Fruit fly (Drosophila melanogaster) whole organism, embryonic: ENCODE measurements around the gene CG43402.

Source experiments
- Abd-B ChIP-seq: fragments of 200-800 bp; sonication (Bioruptor generic); optimal IDR thresholded peaks from 2 replicates; lab custom pipeline; 2018; ENCODE audit warnings: missing biosample characterization, mild to moderate bottlenecking, missing genetic modification characterization, moderate library complexity
- Ada2b ChIP-seq: fragments of 200-800 bp; sonication (Bioruptor generic); IDR thresholded peaks from 2 replicates; pipeline ENCODE4 v1.3.6; 2022; ENCODE audit warnings: missing biosample characterization, missing genetic modification characterization
- Atf-2 ChIP-seq: fragments of 200-800 bp; sonication (Bioruptor generic); optimal IDR thresholded peaks from 2 replicates; lab custom pipeline; 2016; ENCODE audit warnings: missing biosample characterization, missing genetic modification characterization
- Bgb ChIP-seq: fragments of 200-800 bp; sonication (Bioruptor generic); IDR thresholded peaks from 2 replicates; pipeline ENCODE4 v1.3.6; 2022; ENCODE audit warnings: missing biosample characterization, missing genetic modification characterization; ENCODE audit not compliant: partially characterized antibody
- CG13123 ChIP-seq: fragments of 200-800 bp; sonication (Bioruptor generic); optimal IDR thresholded peaks from 2 replicates; lab custom pipeline; 2016; ENCODE audit warnings: missing biosample characterization, missing genetic modification characterization
- CG13775 ChIP-seq: fragments of 200-800 bp; sonication (Bioruptor generic); optimal IDR thresholded peaks from 3 replicates; lab custom pipeline; 2017; ENCODE audit warnings: missing biosample characterization, mild to moderate bottlenecking, missing genetic modification characterization
- CG1529 ChIP-seq: fragments of 200-800 bp; sonication (Bioruptor generic); optimal IDR thresholded peaks from 3 replicates; lab custom pipeline; 2018; ENCODE audit warnings: missing biosample characterization, missing genetic modification characterization
- CG15696 ChIP-seq: fragments of 200-800 bp; sonication (Bioruptor generic); optimal IDR thresholded peaks from 2 replicates; lab custom pipeline; 2019; ENCODE audit warnings: missing biosample characterization, mild to moderate bottlenecking, missing genetic modification characterization, moderate library complexity
- CG17359 ChIP-seq: fragments of 200-800 bp; sonication (Bioruptor generic); optimal IDR thresholded peaks from 3 replicates; lab custom pipeline; 2018; ENCODE audit warnings: missing biosample characterization, mild to moderate bottlenecking, missing genetic modification characterization, moderate library complexity
- CG30020 ChIP-seq: fragments of 200-800 bp; optimal IDR thresholded peaks from 2 replicates; lab custom pipeline; 2019; ENCODE audit warnings: missing biosample characterization, mild to moderate bottlenecking, missing genetic modification characterization, moderate library complexity
- CG4404 ChIP-seq: fragments of 200-800 bp; sonication (Bioruptor generic); IDR thresholded peaks from 2 replicates; pipeline ENCODE4 v1.3.6; 2022; ENCODE audit warnings: missing biosample characterization, missing genetic modification characterization
- CG6813 ChIP-seq: fragments of 200-800 bp; sonication (Bioruptor generic); optimal IDR thresholded peaks from 2 replicates; lab custom pipeline; 2017; ENCODE audit warnings: missing biosample characterization, missing genetic modification characterization, mild to moderate bottlenecking, moderate library complexity, missing genetic modification reagents
- CG7963 ChIP-seq: fragments of 200-800 bp; sonication (Bioruptor generic); IDR thresholded peaks from 3 replicates; pipeline ENCODE4 v1.3.6; 2022; ENCODE audit warnings: missing biosample characterization, missing genetic modification characterization; ENCODE audit not compliant: partially characterized antibody
- CG8944 ChIP-seq: fragments of 200-800 bp; sonication (Bioruptor generic); optimal IDR thresholded peaks from 3 replicates; lab custom pipeline; 2016; ENCODE audit warnings: missing biosample characterization, missing genetic modification characterization
- CG9727 ChIP-seq: fragments of 200-800 bp; sonication (Bioruptor generic); optimal IDR thresholded peaks from 3 replicates; lab custom pipeline; 2017; ENCODE audit warnings: missing biosample characterization, mild to moderate bottlenecking, missing genetic modification characterization
- CG9932 ChIP-seq: fragments of 200-800 bp; sonication (Bioruptor generic); IDR thresholded peaks from 2 replicates; pipeline ENCODE4 v1.3.6; 2022; ENCODE audit warnings: missing biosample characterization, missing genetic modification characterization
- D ChIP-seq, 2 experiments: fragments of 200-800 bp in 1 of 2; fragments of >200 bp in 1 of 2; sonication (Bioruptor generic) in 1 of 2; optimal IDR thresholded peaks; 2 replicates in 1 of 2; 3 replicates in 1 of 2; lab custom pipeline; 2017; ENCODE audit warnings: mild to moderate bottlenecking in 1 of 2, missing biosample characterization in 1 of 2, missing genetic modification characterization in 1 of 2, missing genetic modification reagents in 1 of 2
- Dfd ChIP-seq, 2 experiments: fragments of >200 bp; optimal IDR thresholded peaks; 2 replicates each; lab custom pipeline; 2017; ENCODE audit warnings: missing biosample characterization in 2 of 2, missing genetic modification characterization in 2 of 2
- Dip2 ChIP-seq: fragments of 200-800 bp; sonication (Bioruptor generic); IDR thresholded peaks from 2 replicates; pipeline ENCODE4 v1.3.6; 2022; ENCODE audit warnings: missing biosample characterization, missing genetic modification characterization
- Doc2 ChIP-seq: fragments of 200-800 bp; sonication (Bioruptor generic); IDR thresholded peaks from 2 replicates; pipeline ENCODE4 v1.3.6; 2022; ENCODE audit warnings: missing biosample characterization, missing genetic modification characterization
- Hey ChIP-seq: fragments of 200-800 bp; sonication (Bioruptor generic); optimal IDR thresholded peaks from 3 replicates; lab custom pipeline; 2018; ENCODE audit warnings: missing biosample characterization, mild to moderate bottlenecking, missing genetic modification characterization
- HmgZ ChIP-seq: fragments of 200-800 bp; sonication (Bioruptor generic); optimal IDR thresholded peaks from 2 replicates; lab custom pipeline; 2018; ENCODE audit warnings: missing biosample characterization, mild to moderate bottlenecking, missing genetic modification characterization
- Hsf ChIP-seq: fragments of 200-800 bp; sonication (Bioruptor generic); optimal IDR thresholded peaks from 3 replicates; lab custom pipeline; 2016; ENCODE audit warnings: missing biosample characterization, missing genetic modification characterization
- Lhr ChIP-seq: fragments of 200-800 bp; sonication (Bioruptor generic); optimal IDR thresholded peaks from 3 replicates; lab custom pipeline; 2017; ENCODE audit warnings: mild to moderate bottlenecking, missing biosample characterization, missing genetic modification reagents, missing genetic modification characterization
- Lim3 ChIP-seq: fragments of 200-800 bp; sonication (Bioruptor generic); IDR thresholded peaks from 2 replicates; pipeline ENCODE4 v1.3.6; 2022; ENCODE audit warnings: missing biosample characterization, missing genetic modification characterization
- Meics ChIP-seq: fragments of 200-800 bp; sonication (Bioruptor generic); optimal IDR thresholded peaks from 2 replicates; lab custom pipeline; 2017; ENCODE audit warnings: missing biosample characterization, mild to moderate bottlenecking, missing genetic modification characterization
- Poxn ChIP-seq: fragments of 200-800 bp; sonication (Bioruptor generic); IDR thresholded peaks from 2 replicates; pipeline ENCODE4 v1.3.6; 2022; ENCODE audit warnings: missing biosample characterization, missing genetic modification characterization
- Sox100B ChIP-seq: fragments of 200-800 bp; sonication (Bioruptor generic); optimal IDR thresholded peaks from 3 replicates; lab custom pipeline; 2018; ENCODE audit warnings: missing biosample characterization, mild to moderate bottlenecking, missing genetic modification characterization
- Spps ChIP-seq: fragments of 200-800 bp; sonication (Bioruptor generic); optimal IDR thresholded peaks from 2 replicates; lab custom pipeline; 2018; ENCODE audit warnings: missing biosample characterization, mild to moderate bottlenecking, missing genetic modification characterization
- TFAM ChIP-seq: fragments of 200-800 bp; sonication (Bioruptor generic); optimal IDR thresholded peaks from 2 replicates; lab custom pipeline; 2017; ENCODE audit warnings: missing biosample characterization, missing genetic modification characterization, inconsistent platforms
- Xbp1 ChIP-seq: fragments of 200-800 bp; sonication (Bioruptor generic); optimal IDR thresholded peaks from 3 replicates; lab custom pipeline; 2016; ENCODE audit warnings: missing biosample characterization, mild to moderate bottlenecking, missing genetic modification characterization
- ac ChIP-seq: fragments of 200-800 bp; sonication (Bioruptor generic); optimal IDR thresholded peaks from 3 replicates; lab custom pipeline; 2017; ENCODE audit warnings: missing biosample characterization, mild to moderate bottlenecking, missing genetic modification characterization
- br ChIP-seq: fragments of >200 bp; optimal IDR thresholded peaks from 2 replicates; lab custom pipeline; 2017
- cad ChIP-seq: fragments of >200 bp; optimal IDR thresholded peaks from 2 replicates; lab custom pipeline; 2017; ENCODE audit warnings: missing biosample characterization, missing genetic modification characterization
- ci ChIP-seq: fragments of 200-800 bp; sonication (Bioruptor generic); IDR thresholded peaks from 3 replicates; pipeline ENCODE4 v1.3.6; 2022; ENCODE audit warnings: missing biosample characterization, missing genetic modification characterization
- fd96Cb ChIP-seq: fragments of 200-800 bp; sonication (Bioruptor generic); optimal IDR thresholded peaks from 2 replicates; lab custom pipeline; 2018; ENCODE audit warnings: missing biosample characterization, mild to moderate bottlenecking, missing genetic modification characterization, moderate library complexity
- gsb-n ChIP-seq: fragments of 200-800 bp; sonication (Bioruptor generic); optimal IDR thresholded peaks from 3 replicates; lab custom pipeline; 2018; ENCODE audit warnings: missing biosample characterization, mild to moderate bottlenecking, missing genetic modification characterization
- kni ChIP-seq: fragments of 200-800 bp; sonication (Bioruptor generic); optimal IDR thresholded peaks from 3 replicates; lab custom pipeline; 2017; ENCODE audit warnings: mild to moderate bottlenecking, missing biosample characterization, missing genetic modification reagents, missing genetic modification characterization
- salm ChIP-seq: fragments of 200-800 bp; sonication (Bioruptor generic); optimal IDR thresholded peaks from 2 replicates; lab custom pipeline; 2018; ENCODE audit warnings: missing biosample characterization, mild to moderate bottlenecking, missing genetic modification characterization
- sc ChIP-seq, 3 experiments: fragments of >200 bp in 2 of 3; fragments of 200-800 bp in 1 of 3; sonication (Bioruptor generic) in 1 of 3; optimal IDR thresholded peaks; 2 replicates in 2 of 3; 3 replicates in 1 of 3; lab custom pipeline; 2017; ENCODE audit warnings: mild to moderate bottlenecking in 1 of 3, missing biosample characterization in 1 of 3, missing genetic modification characterization in 1 of 3, missing genetic modification reagents in 1 of 3
- sens ChIP-seq: fragments of 200-800 bp; sonication (Bioruptor generic); peaks from one replicate; lab custom pipeline; 2016; ENCODE audit warnings: missing biosample characterization, missing genetic modification characterization
- sens-2 ChIP-seq: fragments of 200-800 bp; sonication (Bioruptor generic); IDR thresholded peaks from 2 replicates; pipeline ENCODE4 v1.3.6; 2022; ENCODE audit warnings: missing biosample characterization, missing genetic modification characterization
- slbo ChIP-seq: fragments of 200-800 bp; sonication (Bioruptor generic); IDR thresholded peaks from 2 replicates; pipeline ENCODE4 v1.3.6; 2022; ENCODE audit warnings: missing biosample characterization, missing genetic modification characterization
- sr ChIP-seq: fragments of 200-800 bp; sonication (Bioruptor generic); IDR thresholded peaks from 3 replicates; pipeline ENCODE4 v1.3.6; 2022; ENCODE audit warnings: missing biosample characterization, missing genetic modification characterization
- ssp ChIP-seq: fragments of 200-800 bp; sonication (Bioruptor generic); IDR thresholded peaks from 2 replicates; pipeline ENCODE4 v1.3.6; 2022; ENCODE audit warnings: missing biosample characterization, missing genetic modification characterization
- sug ChIP-seq: fragments of 200-800 bp; optimal IDR thresholded peaks from 2 replicates; lab custom pipeline; 2019; ENCODE audit warnings: missing biosample characterization, mild to moderate bottlenecking, missing genetic modification characterization, moderate library complexity
- tgo ChIP-seq: fragments of 200-800 bp; sonication (Bioruptor generic); IDR thresholded peaks from 3 replicates; pipeline ENCODE4 v1.3.6; 2022; ENCODE audit warnings: missing biosample characterization, missing genetic modification characterization
- tll ChIP-seq, 2 experiments: fragments of 200-800 bp in 1 of 2; fragments of >200 bp in 1 of 2; sonication (Bioruptor generic) in 1 of 2; optimal IDR thresholded peaks; 2 replicates each; lab custom pipeline; 2017 to 2019; ENCODE audit warnings: missing biosample characterization in 2 of 2, missing genetic modification characterization in 2 of 2, mild to moderate bottlenecking in 1 of 2, moderate library complexity in 1 of 2
- ttk ChIP-seq: fragments of 200-800 bp; sonication (Bioruptor generic); IDR thresholded peaks from 2 replicates; pipeline ENCODE4 v2.1.2; 2022; ENCODE audit warnings: missing biosample characterization, missing genetic modification characterization
- tup ChIP-seq: fragments of 200-800 bp; sonication (Bioruptor generic); optimal IDR thresholded peaks from 2 replicates; lab custom pipeline; 2016; ENCODE audit warnings: missing biosample characterization, mild to moderate bottlenecking, missing genetic modification characterization, moderate library complexity

The CG43402 gene

dm6 chr2L:1447652-1448051 is 5.2 kb downstream of the CG43402 start:
- no peak for TF ChIP-seq D (optimal IDR thresholded peaks at IDR 0.05; lab: Kevin White, UChicago)
- TF ChIP-seq D (GFP tag; optimal IDR thresholded peaks at IDR 0.05; lab: Kevin White, UChicago): no peak
- TF ChIP-seq Meics: no peak
- TF ChIP-seq Poxn (GFP tag; lab: Robert Waterston, UW): no peak
- TF ChIP-seq TFAM (GFP tag; lab: Kevin White, UChicago): no peak
- TF ChIP-seq Xbp1 (GFP tag; lab: Kevin White, UChicago): no peak
- no peak for TF ChIP-seq sug (tag; lab: Kevin White, UChicago)
- TF ChIP-seq br (lab: Kevin White, UChicago): no peak
- TF ChIP-seq Ada2b (GFP tag; lab: Robert Waterston, UW): no peak
- no peak for TF ChIP-seq ttk (GFP tag; lab: Robert Waterston, UW)
- TF ChIP-seq CG9727 (GFP tag; lab: Kevin White, UChicago): no peak
- TF ChIP-seq ssp (GFP tag; lab: Robert Waterston, UW): no peak
- peak; percentile 94 for TF ChIP-seq Hey
- TF ChIP-seq sens (GFP tag; lab: Kevin White, UChicago): peak; percentile 57
- 0 out of 3 replicates have a peak, but pooled peaks have one; percentile 20 for TF ChIP-seq ci (GFP tag; lab: Robert Waterston, UW)
- TF ChIP-seq CG17359 (tag; lab: Kevin White, UChicago): no peak
- TF ChIP-seq Atf-2 (GFP tag; lab: Kevin White, UChicago): no peak
- no peak for TF ChIP-seq CG30020 (tag; lab: Kevin White, UChicago)
- TF ChIP-seq sr (GFP tag; lab: Robert Waterston, UW): 0 out of 3 replicates have a peak, but pooled peaks have one; percentile 12

dm6 chr2L:1448188-1448587 is 5.8 kb downstream of the CG43402 start:
- no peak for TF ChIP-seq Spps (tag; lab: Kevin White, UChicago)
- TF ChIP-seq HmgZ (tag; lab: Kevin White, UChicago): no peak
- TF ChIP-seq Lim3 (GFP tag; lab: Robert Waterston, UW): no peak
- TF ChIP-seq CG6813: peak; percentile 49
- TF ChIP-seq cad (GFP tag; lab: Kevin White, UChicago): no peak
- no peak for TF ChIP-seq Dip2 (GFP tag; lab: Robert Waterston, UW)
- no peak for TF ChIP-seq Bgb (GFP tag; lab: Robert Waterston, UW)
- no peak for TF ChIP-seq CG13123 (GFP tag; lab: Kevin White, UChicago)
- TF ChIP-seq CG8944 (GFP tag; lab: Kevin White, UChicago): no peak
- no peak for TF ChIP-seq CG9932
- no peak for TF ChIP-seq Doc2 (GFP tag; lab: Robert Waterston, UW)
- TF ChIP-seq Hsf: no peak
- no peak for TF ChIP-seq CG1529 (GFP tag; lab: Kevin White, UChicago)
- TF ChIP-seq fd96Cb (tag; lab: Kevin White, UChicago): no peak
- peak; percentile 67 for TF ChIP-seq ac (GFP tag; lab: Kevin White, UChicago)
- TF ChIP-seq gsb-n (tag; lab: Kevin White, UChicago): peak; percentile 18
- TF ChIP-seq CG15696 (tag; lab: Kevin White, UChicago): peak; percentile 51
- TF ChIP-seq salm (tag; lab: Kevin White, UChicago): peak; percentile 5
- TF ChIP-seq CG13775 (GFP tag; lab: Kevin White, UChicago): no peak
- TF ChIP-seq tll (GFP tag; optimal IDR thresholded peaks at IDR 0.05; lab: Kevin White, UChicago): peak in 1 of 2 experiments; percentile 90
- no peak for TF ChIP-seq sens-2 (GFP tag; lab: Robert Waterston, UW)
- TF ChIP-seq Dfd (GFP tag; optimal IDR thresholded peaks at IDR 0.05; lab: Kevin White, UChicago): no peak
- TF ChIP-seq Lhr (GFP tag; lab: Kevin White, UChicago): no peak
- TF ChIP-seq tgo (GFP tag; lab: Robert Waterston, UW): no peak
- no peak for TF ChIP-seq tup (GFP tag; lab: Kevin White, UChicago)
- no peak for TF ChIP-seq sc (optimal IDR thresholded peaks at IDR 0.05; lab: Kevin White, UChicago)
- TF ChIP-seq sc (GFP tag; optimal IDR thresholded peaks at IDR 0.05; lab: Kevin White, UChicago): peak; percentile 8
- TF ChIP-seq CG7963 (GFP tag; lab: Robert Waterston, UW): no peak
- TF ChIP-seq CG4404 (GFP tag; lab: Robert Waterston, UW): no peak
- TF ChIP-seq kni: peak; percentile 29
- no peak for TF ChIP-seq Abd-B
- no peak for TF ChIP-seq slbo (GFP tag; lab: Robert Waterston, UW)
- TF ChIP-seq Sox100B (GFP tag; lab: Kevin White, UChicago): no peak
